Worm (Caenorhabditis elegans) whole organism, mixed stage, embryonic: ENCODE results near the gene rpc-25.

ENCODE experiments used
- blmp-1 ChIP-seq: fragments of 150-350 bp; optimal IDR thresholded peaks from 2 replicates; lab custom pipeline; 2014; ENCODE audit warnings: missing biosample characterization, missing genetic modification characterization
- flh-1 ChIP-seq: fragments of 200-800 bp; sonication (Bioruptor generic); optimal IDR thresholded peaks from 2 replicates; lab custom pipeline; 2018; ENCODE audit warnings: mild to moderate bottlenecking, missing genetic modification characterization, moderate library complexity, missing compliant biosample characterization
- lin-13 ChIP-seq: fragments of 150-350 bp; optimal IDR thresholded peaks from 2 replicates; lab custom pipeline; 2014; ENCODE audit warnings: missing biosample characterization, missing genetic modification characterization
- mab-5 ChIP-seq: fragments of 150-350 bp; optimal IDR thresholded peaks from 2 replicates; lab custom pipeline; 2014; ENCODE audit warnings: missing biosample characterization, missing genetic modification characterization
- mls-2 ChIP-seq: sonication (generic microtip); optimal IDR thresholded peaks from 2 replicates; lab custom pipeline; 2016; ENCODE audit warnings: mild to moderate bottlenecking, missing genetic modification characterization, moderate library complexity, missing compliant biosample characterization
- nhr-12 ChIP-seq: fragments of 150-350 bp; optimal IDR thresholded peaks from 2 replicates; lab custom pipeline; 2014; ENCODE audit warnings: missing biosample characterization, missing genetic modification characterization
- nhr-2 ChIP-seq: fragments of 150-350 bp; optimal IDR thresholded peaks from 2 replicates; lab custom pipeline; 2014; ENCODE audit warnings: missing biosample characterization, missing genetic modification characterization
- nhr-237 ChIP-seq: fragments of 150-350 bp; optimal IDR thresholded peaks from 2 replicates; lab custom pipeline; 2014; ENCODE audit warnings: missing biosample characterization, missing genetic modification characterization
- nhr-76 ChIP-seq: sonication (generic microtip); optimal IDR thresholded peaks from 2 replicates; lab custom pipeline; 2017; ENCODE audit warnings: missing biosample characterization, missing genetic modification characterization
- pha-4 ChIP-seq: fragments of 150-350 bp; optimal IDR thresholded peaks from 2 replicates; lab custom pipeline; 2018; ENCODE audit warnings: missing biosample characterization, missing genetic modification reagents, missing genetic modification characterization
- sem-2 ChIP-seq: fragments of 200-800 bp; sonication (Bioruptor generic); optimal IDR thresholded peaks from 2 replicates; lab custom pipeline; 2018; ENCODE audit warnings: mild to moderate bottlenecking, missing genetic modification characterization, missing compliant biosample characterization
- snpc-4 ChIP-seq: fragments of 150-350 bp; optimal IDR thresholded peaks from 2 replicates; lab custom pipeline; 2014; ENCODE audit warnings: missing biosample characterization, missing genetic modification characterization
- sptf-1 ChIP-seq: sonication (generic microtip); optimal IDR thresholded peaks from 2 replicates; lab custom pipeline; 2017; ENCODE audit warnings: mild to moderate bottlenecking, missing genetic modification characterization, moderate library complexity, missing compliant biosample characterization
- ztf-11 ChIP-seq: fragments of 150-350 bp; optimal IDR thresholded peaks from 2 replicates; lab custom pipeline; 2014; ENCODE audit warnings: missing biosample characterization, missing genetic modification characterization

DNA sequence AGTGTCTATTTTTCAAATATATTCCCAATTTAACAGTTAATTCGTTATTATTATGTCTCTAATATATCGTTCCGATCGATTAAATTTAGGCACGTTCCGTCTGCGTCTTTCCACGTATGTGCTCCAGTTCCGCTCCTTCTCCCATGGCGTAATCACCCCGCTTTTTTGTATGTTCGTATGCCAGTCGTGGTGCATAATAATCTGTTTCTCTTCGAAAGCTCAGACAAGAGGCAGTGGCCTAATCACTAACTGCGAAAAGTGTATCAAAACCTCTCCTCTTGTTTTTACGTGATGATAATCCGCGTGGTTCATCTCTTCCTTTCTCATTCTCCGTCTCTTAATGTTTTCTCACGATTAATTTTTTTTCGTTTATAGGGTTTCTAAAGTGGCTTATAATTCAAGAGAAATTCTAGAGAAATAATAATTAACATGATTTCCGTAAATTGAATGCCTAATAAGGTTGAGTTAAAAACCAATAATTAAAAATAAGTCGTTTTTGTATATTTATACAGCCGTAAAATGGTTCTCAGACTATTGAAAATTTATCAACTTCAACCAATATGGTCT is 41.4 kb upstream of the rpc-25 start:
- TF ChIP-seq snpc-4 (no peak), pha-4 (tag; lab: Kevin White, UChicago) (no peak), mls-2 (tag; lab: Kevin White, UChicago) (no peak), nhr-2 (tag; lab: Kevin White, UChicago) (no peak), nhr-76 (tag; lab: Kevin White, UChicago) (no peak), nhr-237 (no peak), sptf-1 (tag; lab: Kevin White, UChicago) (no peak), mab-5 (tag; lab: Kevin White, UChicago) (no peak), nhr-12 (tag; lab: Kevin White, UChicago) (no peak), blmp-1 (no peak), lin-13 (tag; lab: Kevin White, UChicago) (no peak), sem-2 (GFP tag; lab: Kevin White, UChicago) (no peak), flh-1 (no peak), ztf-11 (no peak)
